Fruit fly (Drosophila melanogaster): ENCODE results near the gene CkIIalpha-i3.
A peak's percentile ranks its signal among the peaks of the same experiment; 100 is the strongest.

Gene CkIIalpha-i3

dm6 chr3L:746345-746932, 36.0 kb upstream of the CkIIalpha-i3 start (continued):
- TF ChIP-seq cyc (GFP tag; optimal IDR thresholded peaks at IDR 0.05) (peak; percentile 40), Hr38 (GFP tag; optimal IDR thresholded peaks at IDR 0.05) (no peak), pdm3 (GFP tag; optimal IDR thresholded peaks at IDR 0.05) (peak; percentile 76), Sox102F (GFP tag; optimal IDR thresholded peaks at IDR 0.05) (peak; percentile 30), CG8119 (GFP tag; IDR thresholded peaks at IDR 0.05) (no peak), CG16779 (tag; optimal IDR thresholded peaks at IDR 0.05) (peak; percentile 53), CG7368 (GFP tag; optimal IDR thresholded peaks at IDR 0.05) (peak; percentile 74), CG8632 (GFP tag; optimal IDR thresholded peaks at IDR 0.05) (peak; percentile 65), CG6276 (GFP tag; optimal IDR thresholded peaks at IDR 0.05) (no peak)

- TF ChIP-seq CG8119 (GFP tag; IDR thresholded peaks at IDR 0.05) (no peak), CG11902 (GFP tag; optimal IDR thresholded peaks at IDR 0.05) (no peak), CG11294 (GFP tag; IDR thresholded peaks at IDR 0.05) (no peak), CG6854 (GFP tag; optimal IDR thresholded peaks at IDR 0.05) (no peak), Sox15 (GFP tag; optimal IDR thresholded peaks at IDR 0.05) (no peak), CG9139 (GFP tag; optimal IDR thresholded peaks at IDR 0.05) (no peak), CG1621 (tag; optimal IDR thresholded peaks at IDR 0.05) (no peak), dsx (GFP tag; optimal IDR thresholded peaks at IDR 0.05; ENCODE audit: poor library complexity, severe bottlenecking) (peak; percentile 5), spab (GFP tag; optimal IDR thresholded peaks at IDR 0.05) (peak; percentile 1), topi (GFP tag; optimal IDR thresholded peaks at IDR 0.05) (peak; percentile 48), fd59A (GFP tag; optimal IDR thresholded peaks at IDR 0.05) (no peak), CG6276 (GFP tag; optimal IDR thresholded peaks at IDR 0.05) (no peak), acj6 (GFP tag; optimal IDR thresholded peaks at IDR 0.05) (peak; percentile 43), achi (GFP tag; optimal IDR thresholded peaks at IDR 0.05) (peak; percentile 40), CG6792 (GFP tag; optimal IDR thresholded peaks at IDR 0.05) (peak; percentile 44), ss (GFP tag; optimal IDR thresholded peaks at IDR 0.05) (no peak), esn (GFP tag; optimal IDR thresholded peaks at IDR 0.05) (peak; percentile 63), CG7368 (GFP tag; optimal IDR thresholded peaks at IDR 0.05) (no peak), CG8632 (GFP tag; optimal IDR thresholded peaks at IDR 0.05) (peak; percentile 24), fkh (GFP tag; optimal IDR thresholded peaks at IDR 0.05) (no peak), Met (GFP tag; optimal IDR thresholded peaks at IDR 0.05) (peak; percentile 55), CG32006 (GFP tag; optimal IDR thresholded peaks at IDR 0.05) (peak; percentile 16), CG10669 (GFP tag; optimal IDR thresholded peaks at IDR 0.05) (peak; percentile 13), Hr39 (GFP tag; optimal IDR thresholded peaks at IDR 0.05) (peak; percentile 49), Ets96B (tag; optimal IDR thresholded peaks at IDR 0.05) (peak; percentile 10), eg (GFP tag; IDR thresholded peaks at IDR 0.05) (no peak), CG8319 (GFP tag; optimal IDR thresholded peaks at IDR 0.05) (peak; percentile 29), CG3919 (GFP tag; optimal IDR thresholded peaks at IDR 0.05) (peak; percentile 12), net (GFP tag; optimal IDR thresholded peaks at IDR 0.05) (no peak), Eip93F (GFP tag; optimal IDR thresholded peaks at IDR 0.05) (no peak), CG6163 (GFP tag; IDR thresholded peaks at IDR 0.05) (peak; percentile 52; the same call in 1 of the 3 replicates), svp (GFP tag) (peak; percentile 81), Blimp-1 (GFP tag; optimal IDR thresholded peaks at IDR 0.05) (no peak), CG15336 (GFP tag; IDR thresholded peaks at IDR 0.05) (no peak), Sox14 (GFP tag; optimal IDR thresholded peaks at IDR 0.05) (no peak), CG4318 (GFP tag; optimal IDR thresholded peaks at IDR 0.05) (no peak), Smox (GFP tag; optimal IDR thresholded peaks at IDR 0.05) (peak; percentile 46), CG6808 (GFP tag; optimal IDR thresholded peaks at IDR 0.05) (no peak), fd85E (GFP tag; optimal IDR thresholded peaks at IDR 0.05) (no peak), Hr4 (GFP tag; optimal IDR thresholded peaks at IDR 0.05) (peak; percentile 3), CG11762 (GFP tag; optimal IDR thresholded peaks at IDR 0.05; ENCODE audit: insufficient read depth) (peak; percentile 10), Ets21C (GFP tag; optimal IDR thresholded peaks at IDR 0.05) (peak; percentile 12), Hr38 (GFP tag; optimal IDR thresholded peaks at IDR 0.05) (no peak)
Observed at dm6 chr3L:745222-745942, 35.0 kb upstream of the CkIIalpha-i3 start.

Data from whole organism, prepupa.